Worm (Caenorhabditis elegans): ENCODE measurements around the gene lact-1.
A peak's percentile ranks its signal among the peaks of the same experiment; 100 is the strongest.

The lact-1 gene

ce11 chrX:7254558-7254957 lies 5.6 kb downstream of the lact-1 start, which contains the start of gene F46H5.4:
TSS of gene F46H5.4 (minus strand) at chrX:7254610.
- TF ChIP-seq pha-4 (tag; optimal IDR thresholded peaks at IDR 0.05) (peak; percentile 7), elt-3 (tag; optimal IDR thresholded peaks at IDR 0.05) (no peak), sem-2 (GFP tag; optimal IDR thresholded peaks at IDR 0.05) (no peak), mep-1 (tag; optimal IDR thresholded peaks at IDR 0.05) (peak; percentile 33), ces-1 (GFP tag; optimal IDR thresholded peaks at IDR 0.05) (peak; percentile 39), ztf-11 (tag; optimal IDR thresholded peaks at IDR 0.05) (peak; percentile 1), nhr-76 (tag; optimal IDR thresholded peaks at IDR 0.05) (no peak), nhr-2 (tag; optimal IDR thresholded peaks at IDR 0.05) (peak; percentile 24)

- TF ChIP-seq hlh-1 (tag; optimal IDR thresholded peaks at IDR 0.05) (no peak), mep-1 (tag; optimal IDR thresholded peaks at IDR 0.05) (no peak), unc-120 (tag; optimal IDR thresholded peaks at IDR 0.05; ENCODE audit: poor library complexity, severe bottlenecking) (no peak), lin-32 (GFP tag; optimal IDR thresholded peaks at IDR 0.05) (no peak)
These were observed 15.4 kb downstream of the lact-1 start for ce11 chrX:7244756-7245155.

- TF ChIP-seq nhr-2 (tag; optimal IDR thresholded peaks at IDR 0.05), result no peak
- TF ChIP-seq nhr-237 (tag; optimal IDR thresholded peaks at IDR 0.05), result no peak
- TF ChIP-seq ceh-83 (GFP tag; optimal IDR thresholded peaks at IDR 0.05), result peak; percentile 37
- no peak for TF ChIP-seq lin-13 (tag; optimal IDR thresholded peaks at IDR 0.05)
- no peak for TF ChIP-seq lin-32 (GFP tag; optimal IDR thresholded peaks at IDR 0.05)
- no peak for TF ChIP-seq ceh-39 (tag; optimal IDR thresholded peaks at IDR 0.05)
These were observed 17.3 kb downstream of the lact-1 start, which contains the start of gene F46H5.7 for ce11 chrX:7242878-7243277. TSS of gene F46H5.7 (minus strand) at chrX:7242983.

DNA sequence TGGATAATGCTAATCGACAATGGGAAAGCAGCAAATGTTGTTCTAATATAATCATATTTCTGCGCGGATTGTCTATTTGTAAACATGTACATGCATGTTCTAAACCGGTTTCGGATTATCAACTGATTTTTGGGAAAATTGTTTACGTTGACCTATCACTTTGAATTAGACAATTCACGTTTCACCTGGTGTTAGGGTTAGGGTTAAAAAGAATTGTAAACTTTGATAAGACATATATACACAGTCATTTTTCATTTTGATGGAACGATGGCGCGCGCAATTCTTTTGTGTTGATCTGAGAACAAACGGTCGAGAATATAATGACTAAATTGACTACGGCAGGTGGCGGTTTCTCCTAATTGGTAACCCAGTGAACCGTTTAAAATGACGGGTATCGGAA lies 18.1 kb downstream of the lact-1 start:
- TF ChIP-seq lin-32 (GFP tag; optimal IDR thresholded peaks at IDR 0.05), result no peak
- TF ChIP-seq flh-1 (GFP tag; optimal IDR thresholded peaks at IDR 0.05), result no peak
- no peak for TF ChIP-seq blmp-1 (tag; optimal IDR thresholded peaks at IDR 0.05)
- TF ChIP-seq ceh-43 (GFP tag; optimal IDR thresholded peaks at IDR 0.05), result no peak
- no peak for TF ChIP-seq sptf-1 (tag; optimal IDR thresholded peaks at IDR 0.05)
- no peak for TF ChIP-seq pha-4 (tag; optimal IDR thresholded peaks at IDR 0.05)
- TF ChIP-seq nhr-2 (tag; optimal IDR thresholded peaks at IDR 0.05), result no peak
- no peak for TF ChIP-seq mep-1 (tag; optimal IDR thresholded peaks at IDR 0.05)
- TF ChIP-seq lsy-2 (tag; optimal IDR thresholded peaks at IDR 0.05), result no peak
- no peak for TF ChIP-seq cnd-1 (tag; optimal IDR thresholded peaks at IDR 0.05)
- TF ChIP-seq hlh-1 (tag; optimal IDR thresholded peaks at IDR 0.05), result no peak
- no peak for TF ChIP-seq M03D4.4 (tag; optimal IDR thresholded peaks at IDR 0.05)
- no peak for TF ChIP-seq nhr-237 (tag; optimal IDR thresholded peaks at IDR 0.05)
- TF ChIP-seq unc-120 (tag; optimal IDR thresholded peaks at IDR 0.05; ENCODE audit: poor library complexity, severe bottlenecking), result no peak
- no peak for TF ChIP-seq elt-3 (tag; optimal IDR thresholded peaks at IDR 0.05)
- no peak for TF ChIP-seq snpc-4 (tag; optimal IDR thresholded peaks at IDR 0.05)
- TF ChIP-seq zip-8 (tag; optimal IDR thresholded peaks at IDR 0.05), result no peak

DNA sequence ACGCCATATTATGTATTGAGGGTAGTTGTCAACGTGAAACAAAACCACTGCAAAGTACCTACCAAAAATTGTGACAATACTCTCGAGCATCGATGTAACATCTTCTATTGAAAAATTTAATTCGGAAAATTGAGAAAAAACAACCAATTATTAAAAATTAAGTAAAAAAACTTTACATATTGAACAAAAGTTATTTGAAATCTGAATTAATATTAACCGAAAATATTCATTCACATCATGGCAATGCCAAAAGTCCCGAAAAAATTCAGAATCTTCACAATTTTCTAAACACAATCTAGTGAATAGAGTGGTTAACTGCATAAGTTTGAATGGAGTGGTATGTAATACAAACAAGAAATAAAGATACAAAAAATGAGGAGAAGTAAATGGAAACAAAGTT lies 21.6 kb downstream of the lact-1 start, which contains the start of gene F46H5.3:
Gene F46H5.3, minus strand, starts transcription at position 101 of the 400 bp plus-strand sequence.
- TF ChIP-seq tbx-8 (GFP tag; optimal IDR thresholded peaks at IDR 0.05) (no peak), sptf-1 (tag; optimal IDR thresholded peaks at IDR 0.05) (no peak), cnd-1 (tag; optimal IDR thresholded peaks at IDR 0.05) (no peak), nhr-76 (tag; optimal IDR thresholded peaks at IDR 0.05) (no peak), lsy-2 (tag; optimal IDR thresholded peaks at IDR 0.05) (no peak), unc-120 (tag; optimal IDR thresholded peaks at IDR 0.05; ENCODE audit: poor library complexity, severe bottlenecking) (no peak), drap-1 (GFP tag; optimal IDR thresholded peaks at IDR 0.05) (no peak), ceh-43 (GFP tag; optimal IDR thresholded peaks at IDR 0.05) (no peak), hlh-1 (tag; optimal IDR thresholded peaks at IDR 0.05) (no peak), nhr-12 (tag; optimal IDR thresholded peaks at IDR 0.05) (no peak), bed-3 (GFP tag; optimal IDR thresholded peaks at IDR 0.05) (no peak), ces-1 (GFP tag; optimal IDR thresholded peaks at IDR 0.05) (no peak), nhr-2 (tag; optimal IDR thresholded peaks at IDR 0.05) (no peak), ceh-83 (GFP tag; optimal IDR thresholded peaks at IDR 0.05) (no peak), unc-39 (tag; optimal IDR thresholded peaks at IDR 0.05) (no peak), ceh-39 (tag; optimal IDR thresholded peaks at IDR 0.05) (no peak), lin-13 (tag; optimal IDR thresholded peaks at IDR 0.05) (no peak), nhr-237 (tag; optimal IDR thresholded peaks at IDR 0.05) (no peak), blmp-1 (tag; optimal IDR thresholded peaks at IDR 0.05) (no peak), mep-1 (tag; optimal IDR thresholded peaks at IDR 0.05) (no peak)

ce11 chrX:7236717-7237116 lies 23.5 kb downstream of the lact-1 start:
- TF ChIP-seq unc-62 (GFP tag; optimal IDR thresholded peaks at IDR 0.05) (peak; percentile 50), mls-2 (tag; optimal IDR thresholded peaks at IDR 0.05) (no peak), M03D4.4 (tag; optimal IDR thresholded peaks at IDR 0.05) (no peak), cnd-1 (tag; optimal IDR thresholded peaks at IDR 0.05) (peak; percentile 90), unc-120 (tag; optimal IDR thresholded peaks at IDR 0.05; ENCODE audit: poor library complexity, severe bottlenecking) (peak; percentile 87), lin-32 (GFP tag; optimal IDR thresholded peaks at IDR 0.05) (peak; percentile 24), hlh-1 (tag; optimal IDR thresholded peaks at IDR 0.05) (peak; percentile 93)
